Fruit fly (Drosophila melanogaster) whole organism, embryonic: ENCODE measurements around the gene IscU.

Experiments
- BEAF-32 ChIP-seq: fragments of 200-800 bp; sonication (Bioruptor generic); optimal IDR thresholded peaks from 3 replicates; lab custom pipeline; 2017; ENCODE audit warnings: missing biosample characterization, missing genetic modification characterization, mild to moderate bottlenecking, moderate library complexity, missing genetic modification reagents
- Bgb ChIP-seq: fragments of 200-800 bp; sonication (Bioruptor generic); IDR thresholded peaks from 2 replicates; pipeline ENCODE4 v1.3.6; 2022; ENCODE audit warnings: missing biosample characterization, missing genetic modification characterization; ENCODE audit not compliant: partially characterized antibody
- CG10366 ChIP-seq: fragments of 200-800 bp; sonication (Bioruptor generic); IDR thresholded peaks from 2 replicates; pipeline ENCODE4 v1.3.6; 2022; ENCODE audit warnings: missing biosample characterization, missing genetic modification characterization
- CG10654 ChIP-seq: fragments of 200-800 bp; sonication (Bioruptor generic); optimal IDR thresholded peaks from 2 replicates; lab custom pipeline; 2016; ENCODE audit warnings: missing biosample characterization, missing genetic modification characterization
- CG11085 ChIP-seq: fragments of 200-800 bp; sonication (Bioruptor generic); IDR thresholded peaks from 2 replicates; pipeline ENCODE4 v1.3.6; 2022; ENCODE audit warnings: missing biosample characterization, missing genetic modification characterization
- CG11560 ChIP-seq: fragments of 200-800 bp; sonication (Bioruptor generic); IDR thresholded peaks from 3 replicates; pipeline ENCODE4 v1.3.6; 2022; ENCODE audit warnings: missing biosample characterization, missing genetic modification characterization
- CG12391 ChIP-seq: fragments of 200-800 bp; sonication (Bioruptor generic); optimal IDR thresholded peaks from 3 replicates; lab custom pipeline; 2018; ENCODE audit warnings: missing biosample characterization, mild to moderate bottlenecking, missing genetic modification characterization, moderate library complexity
- CG13624 ChIP-seq: fragments of 200-800 bp; sonication (Bioruptor generic); optimal IDR thresholded peaks from 2 replicates; lab custom pipeline; 2016; ENCODE audit warnings: missing biosample characterization, missing genetic modification characterization
- CG15011 ChIP-seq: fragments of 200-800 bp; sonication (Bioruptor generic); optimal IDR thresholded peaks from 3 replicates; lab custom pipeline; 2018; ENCODE audit warnings: missing biosample characterization, mild to moderate bottlenecking, missing genetic modification characterization
- CG15269 ChIP-seq: fragments of 200-800 bp; sonication (Bioruptor generic); optimal IDR thresholded peaks from 2 replicates; lab custom pipeline; 2018; ENCODE audit warnings: missing biosample characterization, mild to moderate bottlenecking, missing genetic modification characterization, moderate library complexity
- CG1602 ChIP-seq: fragments of 200-800 bp; sonication (Bioruptor generic); optimal IDR thresholded peaks from 3 replicates; lab custom pipeline; 2016; ENCODE audit warnings: missing biosample characterization, missing genetic modification characterization
- CG17186 ChIP-seq: fragments of 200-800 bp; sonication (Bioruptor generic); optimal IDR thresholded peaks from 3 replicates; lab custom pipeline; 2017; ENCODE audit warnings: missing biosample characterization, missing genetic modification reagents, missing genetic modification characterization
- CG17328 ChIP-seq: fragments of 200-800 bp; sonication (Bioruptor generic); IDR thresholded peaks from 2 replicates; pipeline ENCODE4 v1.3.6; 2022; ENCODE audit warnings: missing biosample characterization, missing genetic modification characterization
- CG2120 ChIP-seq: fragments of 200-800 bp; sonication (Bioruptor generic); optimal IDR thresholded peaks from 3 replicates; lab custom pipeline; 2016; ENCODE audit warnings: missing biosample characterization, missing genetic modification characterization
- CG32532 ChIP-seq: fragments of 200-800 bp; sonication (Bioruptor generic); IDR thresholded peaks from 2 replicates; pipeline ENCODE4 v1.3.6; 2022; ENCODE audit warnings: missing biosample characterization, missing genetic modification characterization
- CG34422 ChIP-seq: fragments of 200-800 bp; sonication (Bioruptor generic); IDR thresholded peaks from 3 replicates; pipeline ENCODE4 v1.3.6; 2022; ENCODE audit warnings: missing biosample characterization, missing genetic modification characterization
- CG3838 ChIP-seq: fragments of 200-800 bp; sonication (Bioruptor generic); optimal IDR thresholded peaks from 3 replicates; lab custom pipeline; 2016; ENCODE audit warnings: missing biosample characterization, missing genetic modification characterization
- CG4854 ChIP-seq: fragments of 200-800 bp; sonication (Bioruptor generic); optimal IDR thresholded peaks from 2 replicates; lab custom pipeline; 2016; ENCODE audit warnings: missing biosample characterization, missing genetic modification characterization, inconsistent platforms
- CG6683 ChIP-seq: fragments of 200-800 bp; sonication (Bioruptor generic); optimal IDR thresholded peaks from 2 replicates; lab custom pipeline; 2017; ENCODE audit warnings: missing biosample characterization, mild to moderate bottlenecking, missing genetic modification characterization, missing genetic modification reagents
- CG6765 ChIP-seq: fragments of 200-800 bp; sonication (Bioruptor generic); optimal IDR thresholded peaks from 3 replicates; lab custom pipeline; 2017; ENCODE audit warnings: missing biosample characterization, mild to moderate bottlenecking, missing genetic modification characterization
- CG6813 ChIP-seq: fragments of 200-800 bp; sonication (Bioruptor generic); optimal IDR thresholded peaks from 2 replicates; lab custom pipeline; 2017; ENCODE audit warnings: missing biosample characterization, missing genetic modification characterization, mild to moderate bottlenecking, moderate library complexity, missing genetic modification reagents
- CG7963 ChIP-seq: fragments of 200-800 bp; sonication (Bioruptor generic); IDR thresholded peaks from 3 replicates; pipeline ENCODE4 v1.3.6; 2022; ENCODE audit warnings: missing biosample characterization, missing genetic modification characterization; ENCODE audit not compliant: partially characterized antibody
- Gug ChIP-seq: fragments of 200-800 bp; sonication (Bioruptor generic); IDR thresholded peaks from 4 replicates; pipeline ENCODE4 v1.3.6; 2022; ENCODE audit warnings: missing biosample characterization, missing genetic modification characterization
- HLH54F ChIP-seq: fragments of 200-800 bp; sonication (Bioruptor generic); optimal IDR thresholded peaks from 3 replicates; lab custom pipeline; 2016; ENCODE audit warnings: missing biosample characterization, missing genetic modification characterization
- Hsf ChIP-seq: fragments of 200-800 bp; sonication (Bioruptor generic); optimal IDR thresholded peaks from 3 replicates; lab custom pipeline; 2016; ENCODE audit warnings: missing biosample characterization, missing genetic modification characterization
- Kr ChIP-seq: fragments of 200-800 bp; sonication (Bioruptor generic); optimal IDR thresholded peaks from 2 replicates; lab custom pipeline; 2017; ENCODE audit warnings: missing biosample characterization, mild to moderate bottlenecking, missing genetic modification characterization
- Mad ChIP-seq: fragments of 200-800 bp; sonication (Bioruptor generic); optimal IDR thresholded peaks from 2 replicates; lab custom pipeline; 2016; ENCODE audit warnings: missing biosample characterization, missing genetic modification characterization
- Ravus ChIP-seq: fragments of 200-800 bp; sonication (Bioruptor generic); IDR thresholded peaks from 2 replicates; pipeline ENCODE4 v1.3.6; 2022; ENCODE audit warnings: missing biosample characterization, missing genetic modification characterization
- Sry-δ ChIP-seq: fragments of 200-800 bp; sonication (Bioruptor generic); optimal IDR thresholded peaks from 2 replicates; lab custom pipeline; 2016; ENCODE audit warnings: missing biosample characterization, missing genetic modification characterization
- Ssrp ChIP-seq: fragments of 200-800 bp; sonication (Bioruptor generic); optimal IDR thresholded peaks from 2 replicates; lab custom pipeline; 2018; ENCODE audit warnings: missing biosample characterization, mild to moderate bottlenecking, missing genetic modification characterization, moderate library complexity
- bbx ChIP-seq: fragments of 200-800 bp; sonication (Bioruptor generic); IDR thresholded peaks from 2 replicates; pipeline ENCODE4 v1.3.6; 2022; ENCODE audit warnings: missing biosample characterization, missing genetic modification characterization; ENCODE audit not compliant: partially characterized antibody
- br ChIP-seq: fragments of >200 bp; optimal IDR thresholded peaks from 2 replicates; lab custom pipeline; 2017
- cg ChIP-seq: fragments of 200-800 bp; sonication (Bioruptor generic); optimal IDR thresholded peaks from 3 replicates; lab custom pipeline; 2019; ENCODE audit warnings: missing biosample characterization, mild to moderate bottlenecking, missing genetic modification characterization, moderate library complexity
- chm ChIP-seq: fragments of 200-800 bp; sonication (Bioruptor generic); IDR thresholded peaks from 2 replicates; pipeline ENCODE4 v1.3.6; 2022; ENCODE audit warnings: missing biosample characterization, missing genetic modification characterization
- chn ChIP-seq: fragments of 200-800 bp; sonication (Bioruptor generic); optimal IDR thresholded peaks from 2 replicates; lab custom pipeline; 2016; ENCODE audit warnings: missing biosample characterization, missing genetic modification characterization
- corto ChIP-seq: fragments of 200-800 bp; sonication (Bioruptor generic); optimal IDR thresholded peaks from 2 replicates; lab custom pipeline; 2016; ENCODE audit warnings: missing biosample characterization, mild to moderate bottlenecking, missing genetic modification characterization, moderate library complexity
- cwo ChIP-seq: fragments of 200-800 bp; sonication (Bioruptor generic); optimal IDR thresholded peaks from 3 replicates; lab custom pipeline; 2017; ENCODE audit warnings: missing biosample characterization, missing genetic modification characterization, mild to moderate bottlenecking, moderate library complexity, missing genetic modification reagents
- dpn ChIP-seq, 2 experiments: fragments of 200-800 bp; sonication (Bioruptor generic); optimal IDR thresholded peaks; 3 replicates each; lab custom pipeline; 2016; ENCODE audit warnings: missing biosample characterization in 2 of 2, missing genetic modification characterization in 2 of 2
- emc ChIP-seq: fragments of 200-800 bp; sonication (Bioruptor generic); optimal IDR thresholded peaks from 2 replicates; lab custom pipeline; 2016; ENCODE audit warnings: missing biosample characterization, missing genetic modification characterization
- fd3F ChIP-seq: fragments of 200-800 bp; sonication (Bioruptor generic); optimal IDR thresholded peaks from 2 replicates; lab custom pipeline; 2018; ENCODE audit warnings: missing biosample characterization, mild to moderate bottlenecking, missing genetic modification characterization, moderate library complexity
- ftz-f1 ChIP-seq: fragments of 200-800 bp; sonication (Bioruptor generic); optimal IDR thresholded peaks from 2 replicates; lab custom pipeline; 2016; ENCODE audit warnings: missing biosample characterization, missing genetic modification characterization
- gcm ChIP-seq: fragments of 200-800 bp; sonication (Bioruptor generic); optimal IDR thresholded peaks from 2 replicates; lab custom pipeline; 2019; ENCODE audit warnings: missing biosample characterization, mild to moderate bottlenecking, missing genetic modification characterization, moderate library complexity
- nmo ChIP-seq: fragments of 200-800 bp; sonication (Bioruptor generic); optimal IDR thresholded peaks from 2 replicates; lab custom pipeline; 2018; ENCODE audit warnings: missing biosample characterization, mild to moderate bottlenecking, missing genetic modification characterization, moderate library complexity
- prd ChIP-seq, 3 experiments: fragments of >200 bp in 2 of 3; fragments of 200-800 bp in 1 of 3; sonication (Bioruptor generic) in 1 of 3; optimal IDR thresholded peaks in 2 of 3; IDR thresholded peaks in 1 of 3; 2 replicates in 2 of 3; 3 replicates in 1 of 3; pipeline versions ENCODE4 v1.3.6 to Lab custom; 2017 to 2022; ENCODE audit warnings: missing biosample characterization in 1 of 3, missing genetic modification characterization in 1 of 3
- scrt ChIP-seq: fragments of 200-800 bp; sonication (Bioruptor generic); optimal IDR thresholded peaks from 2 replicates; lab custom pipeline; 2018; ENCODE audit warnings: missing biosample characterization, mild to moderate bottlenecking, missing genetic modification characterization, moderate library complexity
- seq ChIP-seq: fragments of 200-800 bp; sonication (Bioruptor generic); IDR thresholded peaks from 2 replicates; pipeline ENCODE4 v1.3.6; 2022; ENCODE audit warnings: missing biosample characterization, missing genetic modification characterization
- sr ChIP-seq: fragments of 200-800 bp; sonication (Bioruptor generic); IDR thresholded peaks from 3 replicates; pipeline ENCODE4 v1.3.6; 2022; ENCODE audit warnings: missing biosample characterization, missing genetic modification characterization
- tio ChIP-seq: fragments of 200-800 bp; sonication (Bioruptor generic); optimal IDR thresholded peaks from 2 replicates; lab custom pipeline; 2017; ENCODE audit warnings: missing biosample characterization, missing genetic modification characterization, inconsistent platforms
- tup ChIP-seq: fragments of 200-800 bp; sonication (Bioruptor generic); optimal IDR thresholded peaks from 2 replicates; lab custom pipeline; 2016; ENCODE audit warnings: missing biosample characterization, mild to moderate bottlenecking, missing genetic modification characterization, moderate library complexity

The IscU gene

DNA sequence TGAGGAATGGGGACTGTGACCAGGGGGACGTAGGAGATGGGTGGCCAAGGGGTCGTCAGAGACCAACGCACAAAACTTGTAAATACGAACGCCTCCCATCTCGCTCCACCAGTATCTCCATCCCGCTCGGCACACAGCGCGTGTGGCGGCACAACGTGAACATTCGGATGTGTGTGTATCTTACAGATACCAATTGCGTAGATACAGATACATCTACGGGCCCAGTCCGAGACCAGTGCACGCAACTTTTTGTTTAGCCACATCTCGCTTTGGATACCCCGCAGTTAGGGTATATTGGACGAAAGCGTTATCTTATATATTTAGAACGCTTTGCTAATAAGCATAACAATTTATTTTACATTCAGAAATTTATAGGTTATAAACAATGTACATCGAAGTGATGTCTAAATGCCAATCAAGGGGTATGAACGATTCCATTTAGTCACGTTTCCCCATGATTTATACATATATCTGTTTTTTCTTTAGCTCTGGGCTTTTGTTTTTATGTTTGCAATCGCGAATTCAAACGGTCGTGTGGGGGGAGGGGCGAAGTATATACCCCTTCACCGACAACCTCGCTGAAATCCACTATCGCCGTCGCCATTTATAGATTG is 12.5 kb downstream of the IscU start (continued):
- TF ChIP-seq Ssrp (tag; lab: Kevin White, UChicago) (peak; percentile 99), sr (GFP tag; lab: Robert Waterston, UW) (peak; percentile 94), corto (GFP tag; lab: Kevin White, UChicago) (peak; percentile 97), fd3F (GFP tag; lab: Kevin White, UChicago) (peak; percentile 99), HLH54F (GFP tag; lab: Kevin White, UChicago) (peak; percentile 99), dpn (GFP tag; optimal IDR thresholded peaks at IDR 0.05; lab: Kevin White, UChicago) (peak; percentile 99), seq (GFP tag; lab: Robert Waterston, UW) (peak; percentile 99), CG4854 (GFP tag; lab: Kevin White, UChicago) (peak; percentile 98), CG7963 (GFP tag; lab: Robert Waterston, UW) (no peak), tio (GFP tag; lab: Kevin White, UChicago) (peak; percentile 99), tup (peak; percentile 97), Sry-δ (peak; percentile 78), nmo (GFP tag; lab: Kevin White, UChicago) (peak; percentile 99), scrt (GFP tag; lab: Kevin White, UChicago) (peak; percentile 98), cwo (peak; percentile 98), br (no peak), CG17328 (GFP tag; lab: Robert Waterston, UW) (peak; percentile 98), bbx (0 out of 2 replicates have a peak, but pooled peaks have one; percentile 42), CG10366 (GFP tag; lab: Robert Waterston, UW) (peak; percentile 99), Hsf (peak; percentile 99), CG34422 (GFP tag; lab: Robert Waterston, UW) (peak; percentile 98), chm (GFP tag; lab: Robert Waterston, UW) (peak; percentile 98), prd (optimal IDR thresholded peaks at IDR 0.05; lab: Kevin White, UChicago) (no peak), prd (GFP tag; IDR thresholded peaks at IDR 0.05; lab: Robert Waterston, UW) (peak; percentile 99), CG32532 (GFP tag; lab: Robert Waterston, UW) (peak; percentile 100), cg (GFP tag; lab: Kevin White, UChicago) (peak; percentile 84), CG15269 (tag; lab: Kevin White, UChicago) (peak; percentile 99), CG17186 (GFP tag; lab: Kevin White, UChicago) (peak; percentile 87), CG15011 (GFP tag; lab: Kevin White, UChicago) (peak; percentile 99), CG6813 (peak; percentile 98), CG2120 (GFP tag; lab: Kevin White, UChicago) (peak; percentile 100), CG13624 (GFP tag; lab: Kevin White, UChicago) (peak; percentile 99), CG12391 (peak; percentile 99), Gug (peak; percentile 98), Kr (peak; percentile 31), CG6683 (GFP tag; lab: Kevin White, UChicago) (peak; percentile 95), CG1602 (GFP tag; lab: Kevin White, UChicago) (peak; percentile 98), emc (peak; percentile 96), Ravus (GFP tag; lab: Robert Waterston, UW) (peak; percentile 98), Mad (GFP tag; lab: Kevin White, UChicago) (peak; percentile 99), CG11560 (tag; lab: Robert Waterston, UW) (peak; percentile 93), BEAF-32 (GFP tag; lab: Kevin White, UChicago) (peak; percentile 32), chn (GFP tag; lab: Kevin White, UChicago) (peak; percentile 99), CG3838 (GFP tag; lab: Kevin White, UChicago) (peak; percentile 95), CG11085 (peak; percentile 98), ftz-f1 (GFP tag; lab: Kevin White, UChicago) (peak; percentile 91), gcm (peak; percentile 98), Bgb (GFP tag; lab: Robert Waterston, UW) (peak; percentile 61; the same call in 1 of the 2 replicates), CG10654 (GFP tag; lab: Kevin White, UChicago) (peak; percentile 98), CG6765 (GFP tag; lab: Kevin White, UChicago) (peak; percentile 98)
